Worm (Caenorhabditis elegans) whole organism, L1 larva: ENCODE measurements around the gene T04C12.11.

Source experiments
- C04F5.9 ChIP-seq: sonication (generic microtip); optimal IDR thresholded peaks from 2 replicates; lab custom pipeline; 2016; ENCODE audit warnings: missing genetic modification characterization, missing compliant biosample characterization
- C16A3.4 ChIP-seq: fragments of 150-350 bp; optimal IDR thresholded peaks from 2 replicates; lab custom pipeline; 2014; ENCODE audit warnings: missing biosample characterization, missing genetic modification characterization
- C34B4.2 ChIP-seq: sonication (generic microtip); optimal IDR thresholded peaks from 2 replicates; lab custom pipeline; 2017; ENCODE audit warnings: mild to moderate bottlenecking, missing genetic modification characterization, missing compliant biosample characterization
- Y116A8C.19 ChIP-seq: sonication (generic microtip); optimal IDR thresholded peaks from 2 replicates; lab custom pipeline; 2016; ENCODE audit warnings: missing compliant biosample characterization, missing genetic modification characterization, borderline replicate concordance
- alr-1 ChIP-seq: fragments of 200-800 bp; sonication (Bioruptor generic); optimal IDR thresholded peaks from 2 replicates; lab custom pipeline; 2018; ENCODE audit warnings: borderline replicate concordance, mild to moderate bottlenecking, missing genetic modification characterization, missing compliant biosample characterization
- aly-2 ChIP-seq: fragments of 150-350 bp; optimal IDR thresholded peaks from 2 replicates; lab custom pipeline; 2014; ENCODE audit warnings: missing biosample characterization, missing genetic modification characterization
- ama-1 ChIP-seq: fragments of 150-350 bp; optimal IDR thresholded peaks from 2 replicates; lab custom pipeline; 2014
- blmp-1 ChIP-seq: fragments of 150-350 bp; optimal IDR thresholded peaks from 2 replicates; lab custom pipeline; 2014; ENCODE audit warnings: missing biosample characterization, missing genetic modification characterization
- ceh-90 ChIP-seq: sonication (generic microtip); optimal IDR thresholded peaks from 2 replicates; lab custom pipeline; 2016; ENCODE audit warnings: missing genetic modification characterization, missing compliant biosample characterization
- dpl-1 ChIP-seq, 3 experiments: fragments of 150-350 bp in 2 of 3; sonication (generic microtip) in 1 of 3; optimal IDR thresholded peaks; 2 replicates each; lab custom pipeline; 2014 to 2017; ENCODE audit warnings: missing biosample characterization in 3 of 3, missing genetic modification characterization in 3 of 3, missing genetic modification reagents in 3 of 3
- dsc-1 ChIP-seq: sonication (generic microtip); optimal IDR thresholded peaks from 2 replicates; lab custom pipeline; 2016; ENCODE audit warnings: mild to moderate bottlenecking, missing genetic modification characterization, missing compliant biosample characterization
- egl-13 ChIP-seq: sonication (generic microtip); optimal IDR thresholded peaks from 2 replicates; lab custom pipeline; 2016; ENCODE audit warnings: missing genotype, missing genetic modification reagents, missing genetic modification characterization, missing compliant biosample characterization
- egl-27 ChIP-seq, 2 experiments: fragments of 150-350 bp in 1 of 2; sonication (generic microtip); optimal IDR thresholded peaks; 3 replicates each; lab custom pipeline; 2017 to 2018; ENCODE audit warnings: missing biosample characterization in 2 of 2, missing genetic modification characterization in 2 of 2, missing genetic modification reagents in 2 of 2
- elt-2 ChIP-seq: sonication (generic microtip); optimal IDR thresholded peaks from 2 replicates; lab custom pipeline; 2016; ENCODE audit warnings: missing genetic modification characterization, mild to moderate bottlenecking, inconsistent platforms, missing compliant biosample characterization, missing genetic modification reagents
- elt-3 ChIP-seq, 6 experiments: fragments of 150-350 bp in 1 of 6; sonication (generic microtip); optimal IDR thresholded peaks; 2 replicates each; lab custom pipeline; 2017 to 2018; ENCODE audit warnings: missing biosample characterization in 6 of 6, missing genetic modification characterization in 6 of 6, inconsistent platforms in 1 of 6
- ets-5 ChIP-seq: fragments of 200-800 bp; sonication (Bioruptor generic); IDR thresholded peaks from 2 replicates; pipeline ENCODE4 v1.3.6; 2022; ENCODE audit warnings: missing genetic modification characterization, missing compliant biosample characterization
- fkh-4 ChIP-seq: sonication (generic microtip); optimal IDR thresholded peaks from 2 replicates; lab custom pipeline; 2016; ENCODE audit warnings: missing compliant biosample characterization, missing genetic modification characterization, borderline replicate concordance
- hlh-17 ChIP-seq: fragments of 200-800 bp; sonication (Bioruptor generic); optimal IDR thresholded peaks from 2 replicates; lab custom pipeline; 2018; ENCODE audit warnings: missing genetic modification characterization, mild to moderate bottlenecking, missing compliant biosample characterization, moderate library complexity, borderline replicate concordance
- irx-1 ChIP-seq: sonication (generic microtip); optimal IDR thresholded peaks from 2 replicates; lab custom pipeline; 2016; ENCODE audit warnings: missing genetic modification characterization, missing compliant biosample characterization
- isw-1 ChIP-seq: fragments of 200-800 bp; sonication (Bioruptor generic); IDR thresholded peaks from 2 replicates; pipeline ENCODE4 v1.3.6; 2022; ENCODE audit warnings: missing genetic modification characterization, missing compliant biosample characterization
- lin-35 ChIP-seq, 2 experiments: fragments of 150-350 bp; optimal IDR thresholded peaks; 2 replicates each; lab custom pipeline; 2014; ENCODE audit warnings: missing biosample characterization in 2 of 2, missing genetic modification characterization in 2 of 2, missing genetic modification reagents in 2 of 2
- lin-39 ChIP-seq: fragments of 150-350 bp; optimal IDR thresholded peaks from 2 replicates; lab custom pipeline; 2014; ENCODE audit warnings: missing biosample characterization, missing genetic modification reagents, missing genetic modification characterization
- lir-3 ChIP-seq: sonication (generic microtip); optimal IDR thresholded peaks from 2 replicates; lab custom pipeline; 2016; ENCODE audit warnings: mild to moderate bottlenecking, missing genetic modification characterization, moderate library complexity, missing compliant biosample characterization; ENCODE audit not compliant: poor library complexity
- mab-9 ChIP-seq: fragments of 200-800 bp; sonication (Bioruptor generic); IDR thresholded peaks from 2 replicates; pipeline ENCODE4 v1.3.6; 2022; ENCODE audit warnings: missing genetic modification reagents, missing genetic modification characterization, missing compliant biosample characterization
- mef-2 ChIP-seq: fragments of 150-350 bp; optimal IDR thresholded peaks from 2 replicates; lab custom pipeline; 2014; ENCODE audit warnings: missing biosample characterization, missing genetic modification characterization
- mep-1 ChIP-seq: fragments of 150-350 bp; optimal IDR thresholded peaks from 2 replicates; lab custom pipeline; 2014; ENCODE audit warnings: missing biosample characterization, missing genetic modification characterization
- nhr-12 ChIP-seq: sonication (generic microtip); optimal IDR thresholded peaks from 2 replicates; lab custom pipeline; 2017; ENCODE audit warnings: missing biosample characterization, missing genetic modification characterization
- nhr-19 ChIP-seq: fragments of 200-800 bp; sonication (Bioruptor generic); conservative IDR thresholded peaks from 2 replicates; pipeline ENCODE4 v1.3.6; 2022; ENCODE audit warnings: missing genetic modification characterization, missing compliant biosample characterization
- nhr-20 ChIP-seq: sonication (generic microtip); optimal IDR thresholded peaks from 2 replicates; lab custom pipeline; 2016; ENCODE audit warnings: mild to moderate bottlenecking, missing genetic modification characterization, missing compliant biosample characterization
- nhr-47 ChIP-seq: sonication (generic microtip); optimal IDR thresholded peaks from 2 replicates; lab custom pipeline; 2016; ENCODE audit warnings: mild to moderate bottlenecking, missing genetic modification characterization, moderate library complexity, missing compliant biosample characterization
- nhr-71 ChIP-seq: sonication (generic microtip); optimal IDR thresholded peaks from 2 replicates; lab custom pipeline; 2016; ENCODE audit warnings: mild to moderate bottlenecking, missing genetic modification characterization, moderate library complexity, missing compliant biosample characterization
- nhr-77 ChIP-seq: fragments of 150-350 bp; optimal IDR thresholded peaks from 2 replicates; lab custom pipeline; 2014; ENCODE audit warnings: missing biosample characterization, missing genetic modification characterization
- nhr-85 ChIP-seq: sonication (generic microtip); peaks from one replicate; lab custom pipeline; 2016; ENCODE audit warnings: missing genetic modification characterization, inconsistent platforms, missing compliant biosample characterization
- nhr-90 ChIP-seq: sonication (generic microtip); optimal IDR thresholded peaks from 2 replicates; lab custom pipeline; 2016; ENCODE audit warnings: mild to moderate bottlenecking, missing genetic modification characterization, missing compliant biosample characterization; ENCODE audit not compliant: poor library complexity
- pqm-1 ChIP-seq: sonication (generic microtip); optimal IDR thresholded peaks from 3 replicates; lab custom pipeline; 2017; ENCODE audit warnings: missing biosample characterization, missing genetic modification characterization
- rnt-1 ChIP-seq: sonication (generic microtip); optimal IDR thresholded peaks from 2 replicates; lab custom pipeline; 2016; ENCODE audit warnings: mild to moderate bottlenecking, missing genetic modification characterization, moderate library complexity, missing compliant biosample characterization
- skn-1 ChIP-seq: fragments of 150-350 bp; optimal IDR thresholded peaks from 2 replicates; lab custom pipeline; 2014; ENCODE audit warnings: missing biosample characterization, missing genetic modification characterization
- snu-23 ChIP-seq: sonication (generic microtip); optimal IDR thresholded peaks from 2 replicates; lab custom pipeline; 2016; ENCODE audit warnings: missing genetic modification characterization, missing compliant biosample characterization
- sox-4 ChIP-seq: sonication (generic microtip); optimal IDR thresholded peaks from 2 replicates; lab custom pipeline; 2016; ENCODE audit warnings: missing genetic modification characterization, missing compliant biosample characterization
- sup-37 ChIP-seq: fragments of 200-800 bp; sonication (Bioruptor generic); optimal IDR thresholded peaks from 2 replicates; lab custom pipeline; 2018; ENCODE audit warnings: mild to moderate bottlenecking, missing genetic modification characterization, missing compliant biosample characterization
- swsn-7 ChIP-seq: sonication (generic microtip); optimal IDR thresholded peaks from 2 replicates; lab custom pipeline; 2016; ENCODE audit warnings: missing genetic modification characterization, missing compliant biosample characterization
- tbx-2 ChIP-seq: sonication (generic microtip); optimal IDR thresholded peaks from 2 replicates; lab custom pipeline; 2016; ENCODE audit warnings: missing genetic modification characterization, missing compliant biosample characterization
- unc-130 ChIP-seq: fragments of 150-350 bp; optimal IDR thresholded peaks from 2 replicates; lab custom pipeline; 2017; ENCODE audit warnings: missing biosample characterization, missing genetic modification characterization, inconsistent platforms
- unc-30 ChIP-seq: sonication (generic microtip); optimal IDR thresholded peaks from 2 replicates; lab custom pipeline; 2017; ENCODE audit warnings: missing biosample characterization, missing genetic modification characterization
- xbp-1 ChIP-seq: sonication (generic microtip); optimal IDR thresholded peaks from 2 replicates; lab custom pipeline; 2016; ENCODE audit warnings: missing genetic modification characterization, missing compliant biosample characterization
- zag-1 ChIP-seq: fragments of 150-350 bp; optimal IDR thresholded peaks from 2 replicates; lab custom pipeline; 2014; ENCODE audit warnings: missing biosample characterization, missing genetic modification characterization
- ztf-11 ChIP-seq, 2 experiments: sonication (generic microtip); optimal IDR thresholded peaks; 2 replicates each; lab custom pipeline; 2016 to 2017; ENCODE audit warnings: missing genetic modification characterization in 2 of 2, missing biosample characterization in 1 of 2, missing compliant biosample characterization in 1 of 2

Gene T04C12.11

DNA sequence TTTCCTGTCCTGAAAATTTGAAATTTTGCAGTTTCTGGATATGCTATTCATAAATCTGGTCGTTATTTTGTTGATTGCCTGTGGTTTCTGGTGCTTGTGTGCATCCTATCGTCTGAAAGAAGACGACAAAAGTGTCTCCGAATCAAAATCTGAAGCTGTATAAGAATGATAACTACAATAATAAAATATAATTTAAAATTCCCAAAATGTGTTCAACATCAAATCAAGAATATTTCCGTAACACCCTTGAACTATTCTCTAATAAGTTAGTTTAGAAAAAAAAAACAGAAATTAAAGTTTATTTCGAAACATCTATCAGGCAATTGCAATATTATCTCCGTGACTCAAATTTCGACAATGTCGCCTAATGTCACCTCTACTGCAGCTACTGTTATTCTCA is 19.6 kb downstream of the T04C12.11 start, which contains the start of gene C45B11.8:
TSS of gene C45B11.8 (plus strand) at position 301 of the 400 bp plus-strand sequence.
- no peak for TF ChIP-seq ets-5
- TF ChIP-seq C34B4.2, result no peak

DNA sequence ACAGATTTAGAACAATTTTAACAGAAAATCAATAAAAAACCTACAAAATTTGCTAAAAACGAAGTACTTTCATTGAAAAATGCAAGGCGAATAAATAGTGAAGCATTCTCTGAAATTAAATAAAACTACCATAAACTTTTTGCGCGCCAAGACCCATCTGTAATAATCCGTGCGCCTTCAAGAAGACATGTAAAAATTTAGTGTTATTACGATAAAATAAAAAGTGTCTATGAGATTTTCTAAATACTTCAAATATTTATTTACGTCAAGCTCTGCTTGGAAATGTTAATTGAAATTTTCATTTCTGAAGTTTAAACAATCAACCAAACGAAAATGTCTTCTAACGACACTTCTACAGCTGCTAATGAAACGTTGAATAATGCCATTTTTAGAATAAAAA is 20.1 kb downstream of the T04C12.11 start, which contains the start of gene C45B11.9:
TSS of gene C45B11.9 (plus strand) at position 301 of the 400 bp plus-strand sequence.
- TF ChIP-seq hlh-17 (GFP tag; lab: Kevin White, UChicago), result no peak
- TF ChIP-seq nhr-71 (tag; lab: Kevin White, UChicago), result no peak
- no peak for TF ChIP-seq tbx-2 (tag; lab: Kevin White, UChicago)

ce11 chrV:11039379-11039954 is 20.6 kb downstream of the T04C12.11 start, which contains the start of gene pak-2:
pak-2 (minus strand) TSS chrV:11039429.
- TF ChIP-seq egl-13 (tag; lab: Kevin White, UChicago), result peak; percentile 71
- peak; percentile 90 for TF ChIP-seq lir-3
- TF ChIP-seq elt-2, result peak; percentile 58
- peak; percentile 64 for TF ChIP-seq ceh-90 (tag; lab: Kevin White, UChicago)
- TF ChIP-seq fkh-4 (tag; lab: Kevin White, UChicago), result peak; percentile 85
- peak; percentile 75 for TF ChIP-seq blmp-1 (tag; lab: Kevin White, UChicago)
- peak; percentile 74 to 89 for TF ChIP-seq lin-35 (GFP tag; optimal IDR thresholded peaks at IDR 0.05; lab: Kevin White, UChicago)
- peak; percentile 85 for TF ChIP-seq dsc-1
- peak; percentile 94 for TF ChIP-seq nhr-85 (tag; lab: Kevin White, UChicago)
- TF ChIP-seq nhr-77 (tag; lab: Kevin White, UChicago), result peak; percentile 90
- TF ChIP-seq aly-2 (tag; lab: Kevin White, UChicago), result peak; percentile 53
- peak; percentile 38 for TF ChIP-seq skn-1 (tag; lab: Kevin White, UChicago)
- peak; percentile 31 for TF ChIP-seq zag-1 (tag; lab: Kevin White, UChicago)
- TF ChIP-seq nhr-20 (tag; lab: Kevin White, UChicago), result peak; percentile 90
- TF ChIP-seq ztf-11 (tag; optimal IDR thresholded peaks at IDR 0.05; lab: Kevin White, UChicago), result peak in 1 of 2 experiments; percentile 88
- TF ChIP-seq isw-1, result peak; percentile 87
- TF ChIP-seq C04F5.9 (tag; lab: Kevin White, UChicago), result peak; percentile 70
- peak; percentile 11 for TF ChIP-seq unc-130 (tag; lab: Kevin White, UChicago)
- peak; percentile 61 to 77 (median 68) for TF ChIP-seq dpl-1 (GFP tag; optimal IDR thresholded peaks at IDR 0.05; lab: Kevin White, UChicago)
- TF ChIP-seq mab-9 (GFP tag; lab: Robert Waterston, UW), result peak; percentile 53; the same call in 1 of the 2 replicates
- no peak for TF ChIP-seq C34B4.2
- peak; percentile 90 for TF ChIP-seq nhr-47
- no peak for TF ChIP-seq sup-37 (GFP tag; lab: Kevin White, UChicago)
- TF ChIP-seq lin-39 (tag; lab: Kevin White, UChicago), result peak; percentile 37
- no peak for TF ChIP-seq mef-2
- no peak for TF ChIP-seq egl-27 (tag; optimal IDR thresholded peaks at IDR 0.05; lab: Kevin White, UChicago)
- TF ChIP-seq C16A3.4 (tag; lab: Kevin White, UChicago), result peak; percentile 96
- TF ChIP-seq nhr-12 (tag; lab: Kevin White, UChicago), result no peak
- no peak for TF ChIP-seq alr-1 (tag; lab: Kevin White, UChicago)
- no peak for TF ChIP-seq hlh-17 (GFP tag; lab: Kevin White, UChicago)
- TF ChIP-seq ama-1 (lab: Kevin White, UChicago), result no peak
- TF ChIP-seq mep-1 (tag; lab: Kevin White, UChicago), result peak; percentile 71
- peak; percentile 62 for TF ChIP-seq irx-1 (tag; lab: Kevin White, UChicago)
- peak; percentile 93 for TF ChIP-seq nhr-71 (tag; lab: Kevin White, UChicago)
- TF ChIP-seq elt-3 (tag; optimal IDR thresholded peaks at IDR 0.05; lab: Kevin White, UChicago), result peak in 2 of 6 experiments; percentile 2 to 41
- peak; percentile 91 for TF ChIP-seq snu-23 (GFP tag; lab: Kevin White, UChicago)
- peak; percentile 83 for TF ChIP-seq xbp-1 (tag; lab: Kevin White, UChicago)
- peak; percentile 80 for TF ChIP-seq swsn-7 (tag; lab: Kevin White, UChicago)
- peak; percentile 74 for TF ChIP-seq sox-4 (tag; lab: Kevin White, UChicago)
- peak; percentile 88 for TF ChIP-seq rnt-1 (tag; lab: Kevin White, UChicago)
- peak; percentile 85 for TF ChIP-seq nhr-90 (tag; lab: Kevin White, UChicago)
- no peak for TF ChIP-seq unc-30 (tag; lab: Kevin White, UChicago)
- no peak for TF ChIP-seq Y116A8C.19 (tag; lab: Kevin White, UChicago)
- TF ChIP-seq nhr-19 (GFP tag; lab: Robert Waterston, UW), result peak; percentile 80
- no peak for TF ChIP-seq pqm-1 (tag; lab: Kevin White, UChicago)
